Worm (Caenorhabditis elegans) whole organism, L4 larva: Measurements from ENCODE around the gene sfxn-1.4.

ENCODE experiments used
- T26A8.4 ChIP-seq: fragments of 200-800 bp; sonication (Bioruptor generic); IDR thresholded peaks from 2 replicates; pipeline ENCODE4 v1.3.6; 2022; ENCODE audit warnings: missing genetic modification characterization, missing compliant biosample characterization
- hlh-30 ChIP-seq: sonication (generic microtip); optimal IDR thresholded peaks from 2 replicates; lab custom pipeline; 2017; ENCODE audit warnings: antibody characterized with exemption, mild to moderate bottlenecking, missing genetic modification characterization, missing compliant biosample characterization; ENCODE audit not compliant: insufficient read depth

ce11 chrII:11723904-11724303 lies 42.9 kb upstream of the sfxn-1.4 start, which contains the start of gene ldh-1:
- TF ChIP-seq T26A8.4 (GFP tag; lab: Robert Waterston, UW) (no peak), hlh-30 (tag; lab: Kevin White, UChicago) (no peak)
